Fruit fly (Drosophila melanogaster) whole organism, embryonic: ENCODE data around the gene Pss.

Source experiments
- BEAF-32 ChIP-seq: fragments of 200-800 bp; sonication (Bioruptor generic); optimal IDR thresholded peaks from 3 replicates; lab custom pipeline; 2017; ENCODE audit warnings: missing biosample characterization, missing genetic modification characterization, mild to moderate bottlenecking, moderate library complexity, missing genetic modification reagents
- CG10267 ChIP-seq: fragments of 200-800 bp; sonication (Bioruptor generic); optimal IDR thresholded peaks from 2 replicates; lab custom pipeline; 2018; ENCODE audit warnings: missing biosample characterization, mild to moderate bottlenecking, missing genetic modification characterization, moderate library complexity
- CG10543 ChIP-seq: fragments of 200-800 bp; sonication (Bioruptor generic); optimal IDR thresholded peaks from 3 replicates; lab custom pipeline; 2017; ENCODE audit warnings: missing biosample characterization, mild to moderate bottlenecking, missing genetic modification characterization, moderate library complexity
- CG11504 ChIP-seq: fragments of 200-800 bp; sonication (Bioruptor generic); optimal IDR thresholded peaks from 3 replicates; lab custom pipeline; 2019; ENCODE audit warnings: missing biosample characterization, mild to moderate bottlenecking, missing genetic modification characterization, moderate library complexity
- CG12299 ChIP-seq: fragments of 200-800 bp; sonication (Bioruptor generic); optimal IDR thresholded peaks from 2 replicates; lab custom pipeline; 2018; ENCODE audit warnings: missing biosample characterization, mild to moderate bottlenecking, missing genetic modification characterization
- CG14014 ChIP-seq: fragments of 200-800 bp; sonication (Bioruptor generic); IDR thresholded peaks from 2 replicates; pipeline ENCODE4 v1.3.6; 2022; ENCODE audit warnings: missing biosample characterization, missing genetic modification characterization
- CG14710 ChIP-seq: fragments of 200-800 bp; sonication (Bioruptor generic); optimal IDR thresholded peaks from 3 replicates; lab custom pipeline; 2019; ENCODE audit warnings: missing biosample characterization, mild to moderate bottlenecking, missing genetic modification characterization, moderate library complexity
- CG15514 ChIP-seq: fragments of 200-800 bp; sonication (Bioruptor generic); optimal IDR thresholded peaks from 3 replicates; lab custom pipeline; 2017; ENCODE audit warnings: missing biosample characterization, missing genetic modification characterization, mild to moderate bottlenecking, moderate library complexity, missing genetic modification reagents
- CG17328 ChIP-seq: fragments of 200-800 bp; sonication (Bioruptor generic); IDR thresholded peaks from 2 replicates; pipeline ENCODE4 v1.3.6; 2022; ENCODE audit warnings: missing biosample characterization, missing genetic modification characterization
- CG17361 ChIP-seq: fragments of 200-800 bp; sonication (Bioruptor generic); IDR thresholded peaks from 3 replicates; pipeline ENCODE4 v1.3.6; 2022; ENCODE audit warnings: missing biosample characterization, missing genetic modification characterization
- CG17802 ChIP-seq: fragments of 200-800 bp; sonication (Bioruptor generic); optimal IDR thresholded peaks from 2 replicates; lab custom pipeline; 2018; ENCODE audit warnings: missing biosample characterization, mild to moderate bottlenecking, missing genetic modification characterization, moderate library complexity
- CG18262 ChIP-seq: fragments of 200-800 bp; optimal IDR thresholded peaks from 3 replicates; lab custom pipeline; 2019; ENCODE audit warnings: missing biosample characterization, mild to moderate bottlenecking, missing genetic modification characterization, moderate library complexity
- CG2712 ChIP-seq: fragments of 200-800 bp; optimal IDR thresholded peaks from 3 replicates; lab custom pipeline; 2019; ENCODE audit warnings: missing biosample characterization, mild to moderate bottlenecking, missing genetic modification characterization, moderate library complexity
- CG3847 ChIP-seq: fragments of 200-800 bp; sonication (Bioruptor generic); IDR thresholded peaks from 2 replicates; pipeline ENCODE4 v1.3.6; 2022; ENCODE audit warnings: missing biosample characterization, missing genetic modification characterization
- CG3995 ChIP-seq: fragments of 200-800 bp; sonication (Bioruptor generic); optimal IDR thresholded peaks from 3 replicates; lab custom pipeline; 2016; ENCODE audit warnings: missing biosample characterization, missing genetic modification characterization
- CG4617 ChIP-seq: fragments of 200-800 bp; sonication (Bioruptor generic); optimal IDR thresholded peaks from 3 replicates; lab custom pipeline; 2016; ENCODE audit warnings: missing biosample characterization, missing genetic modification characterization, borderline replicate concordance
- CG8290 ChIP-seq, 3 experiments: fragments of 200-800 bp; sonication (Bioruptor generic); optimal IDR thresholded peaks; 2 replicates each; lab custom pipeline; 2016 to 2019; ENCODE audit warnings: missing biosample characterization in 3 of 3, missing genetic modification characterization in 3 of 3, mild to moderate bottlenecking in 2 of 3, moderate library complexity in 1 of 3
- CG9817 ChIP-seq: fragments of 200-800 bp; sonication (Bioruptor generic); optimal IDR thresholded peaks from 2 replicates; lab custom pipeline; 2018; ENCODE audit warnings: missing biosample characterization, mild to moderate bottlenecking, missing genetic modification characterization, moderate library complexity
- E2f2 ChIP-seq: fragments of 200-800 bp; sonication (Bioruptor generic); IDR thresholded peaks from 2 replicates; pipeline ENCODE4 v1.3.6; 2022; ENCODE audit warnings: missing biosample characterization, missing genetic modification characterization
- Ets97D ChIP-seq: fragments of 200-800 bp; sonication (Bioruptor generic); optimal IDR thresholded peaks from 3 replicates; lab custom pipeline; 2016; ENCODE audit warnings: missing biosample characterization, missing genetic modification characterization
- Fer1 ChIP-seq: fragments of 200-800 bp; sonication (Bioruptor generic); optimal IDR thresholded peaks from 2 replicates; lab custom pipeline; 2017; ENCODE audit warnings: missing biosample characterization, mild to moderate bottlenecking, missing genetic modification characterization
- HmgD ChIP-seq: fragments of 200-800 bp; sonication (Bioruptor generic); optimal IDR thresholded peaks from 3 replicates; lab custom pipeline; 2016; ENCODE audit warnings: missing biosample characterization, missing genetic modification characterization
- HmgZ ChIP-seq: fragments of 200-800 bp; sonication (Bioruptor generic); optimal IDR thresholded peaks from 2 replicates; lab custom pipeline; 2018; ENCODE audit warnings: missing biosample characterization, mild to moderate bottlenecking, missing genetic modification characterization
- Hr51 ChIP-seq, 2 experiments: fragments of 200-800 bp; sonication (Bioruptor generic); optimal IDR thresholded peaks; 2 replicates in 1 of 2; 3 replicates in 1 of 2; lab custom pipeline; 2016 to 2018; ENCODE audit warnings: missing biosample characterization in 2 of 2, missing genetic modification characterization in 2 of 2, mild to moderate bottlenecking in 1 of 2, moderate library complexity in 1 of 2
- MESR4 ChIP-seq: fragments of 200-800 bp; sonication (Bioruptor generic); optimal IDR thresholded peaks from 2 replicates; lab custom pipeline; 2018; ENCODE audit warnings: missing biosample characterization, mild to moderate bottlenecking, missing genetic modification characterization, moderate library complexity
- Med ChIP-seq: fragments of 200-800 bp; sonication (Bioruptor generic); peaks from one replicate; lab custom pipeline; 2016; ENCODE audit warnings: missing biosample characterization, missing genetic modification characterization, mild to moderate bottlenecking, inconsistent platforms, moderate library complexity
- Myb ChIP-seq: fragments of 200-800 bp; sonication (Bioruptor generic); optimal IDR thresholded peaks from 2 replicates; lab custom pipeline; 2016; ENCODE audit warnings: missing biosample characterization, missing genetic modification characterization
- Nf-YC ChIP-seq: fragments of 200-800 bp; optimal IDR thresholded peaks from 3 replicates; lab custom pipeline; 2019; ENCODE audit warnings: missing biosample characterization, mild to moderate bottlenecking, missing genetic modification characterization, moderate library complexity
- NfI ChIP-seq: fragments of 200-800 bp; sonication (Bioruptor generic); optimal IDR thresholded peaks from 3 replicates; lab custom pipeline; 2018; ENCODE audit warnings: missing biosample characterization, mild to moderate bottlenecking, missing genetic modification characterization, moderate library complexity
- Pdp1 ChIP-seq, 2 experiments: fragments of 200-800 bp; sonication (Bioruptor generic); optimal IDR thresholded peaks; 3 replicates each; lab custom pipeline; 2016; ENCODE audit warnings: missing biosample characterization in 2 of 2, missing genetic modification characterization in 2 of 2, mild to moderate bottlenecking in 1 of 2, moderate library complexity in 1 of 2
- Usf ChIP-seq: fragments of 200-800 bp; sonication (Bioruptor generic); optimal IDR thresholded peaks from 2 replicates; lab custom pipeline; 2017; ENCODE audit warnings: missing genotype, missing biosample characterization, missing genetic modification characterization
- YL-1 ChIP-seq: fragments of 200-800 bp; sonication (Bioruptor generic); optimal IDR thresholded peaks from 3 replicates; lab custom pipeline; 2017; ENCODE audit warnings: missing biosample characterization, mild to moderate bottlenecking, missing genetic modification characterization
- crp ChIP-seq, 2 experiments: fragments of 200-800 bp; sonication (Bioruptor generic); optimal IDR thresholded peaks; 2 replicates in 1 of 2; 3 replicates in 1 of 2; lab custom pipeline; 2017; ENCODE audit warnings: missing biosample characterization in 2 of 2, missing genetic modification characterization in 2 of 2, mild to moderate bottlenecking in 1 of 2, moderate library complexity in 1 of 2
- gem ChIP-seq: fragments of 200-800 bp; sonication (Bioruptor generic); optimal IDR thresholded peaks from 2 replicates; lab custom pipeline; 2019; ENCODE audit warnings: missing biosample characterization, mild to moderate bottlenecking, missing genetic modification characterization, moderate library complexity
- ind ChIP-seq: fragments of 200-800 bp; sonication (Bioruptor generic); optimal IDR thresholded peaks from 3 replicates; lab custom pipeline; 2016; ENCODE audit warnings: missing biosample characterization, missing genetic modification characterization
- knrl ChIP-seq: fragments of 200-800 bp; sonication (Bioruptor generic); IDR thresholded peaks from 3 replicates; pipeline ENCODE4 v1.3.6; 2022; ENCODE audit warnings: missing biosample characterization, missing genetic modification characterization; ENCODE audit not compliant: partially characterized antibody
- lilli ChIP-seq: fragments of 200-800 bp; sonication (Bioruptor generic); optimal IDR thresholded peaks from 3 replicates; lab custom pipeline; 2016; ENCODE audit warnings: missing biosample characterization, missing genetic modification characterization
- lov ChIP-seq, 2 experiments: fragments of 200-800 bp in 1 of 2; fragments of >200 bp in 1 of 2; sonication (Bioruptor generic) in 1 of 2; IDR thresholded peaks in 1 of 2; optimal IDR thresholded peaks in 1 of 2; 2 replicates in 1 of 2; 3 replicates in 1 of 2; pipeline versions ENCODE4 v1.3.6 to Lab custom; 2017 to 2022; ENCODE audit warnings: missing biosample characterization in 1 of 2, missing genetic modification characterization in 1 of 2
- nerfin-1 ChIP-seq: fragments of 200-800 bp; sonication (Bioruptor generic); optimal IDR thresholded peaks from 3 replicates; lab custom pipeline; 2019; ENCODE audit warnings: missing biosample characterization, mild to moderate bottlenecking, missing genetic modification characterization, moderate library complexity
- nmo ChIP-seq: fragments of 200-800 bp; sonication (Bioruptor generic); optimal IDR thresholded peaks from 2 replicates; lab custom pipeline; 2018; ENCODE audit warnings: missing biosample characterization, mild to moderate bottlenecking, missing genetic modification characterization, moderate library complexity
- phol ChIP-seq: fragments of 200-800 bp; sonication (Bioruptor generic); optimal IDR thresholded peaks from 3 replicates; lab custom pipeline; 2018; ENCODE audit warnings: missing biosample characterization, mild to moderate bottlenecking, missing genetic modification characterization, moderate library complexity
- prd ChIP-seq, 3 experiments: fragments of >200 bp in 2 of 3; fragments of 200-800 bp in 1 of 3; sonication (Bioruptor generic) in 1 of 3; optimal IDR thresholded peaks in 2 of 3; IDR thresholded peaks in 1 of 3; 2 replicates in 2 of 3; 3 replicates in 1 of 3; pipeline versions ENCODE4 v1.3.6 to Lab custom; 2017 to 2022; ENCODE audit warnings: missing biosample characterization in 1 of 3, missing genetic modification characterization in 1 of 3
- sd ChIP-seq: fragments of 200-800 bp; sonication (Bioruptor generic); optimal IDR thresholded peaks from 3 replicates; lab custom pipeline; 2018; ENCODE audit warnings: missing biosample characterization, mild to moderate bottlenecking, missing genetic modification characterization, moderate library complexity
- slbo ChIP-seq: fragments of 200-800 bp; sonication (Bioruptor generic); IDR thresholded peaks from 2 replicates; pipeline ENCODE4 v1.3.6; 2022; ENCODE audit warnings: missing biosample characterization, missing genetic modification characterization
- sug ChIP-seq: fragments of 200-800 bp; optimal IDR thresholded peaks from 2 replicates; lab custom pipeline; 2019; ENCODE audit warnings: missing biosample characterization, mild to moderate bottlenecking, missing genetic modification characterization, moderate library complexity
- unpg ChIP-seq: fragments of 200-800 bp; sonication (Bioruptor generic); optimal IDR thresholded peaks from 3 replicates; lab custom pipeline; 2018; ENCODE audit warnings: missing biosample characterization, mild to moderate bottlenecking, missing genetic modification characterization, moderate library complexity

The Pss gene

dm6 chr3L:20520687-20521169, 5.2 kb downstream of the Pss start, which contains the start of the genes mTerf3 and CG5104 (continued):
- TF ChIP-seq CG17328 (no peak), NfI (peak; percentile 25), lilli (GFP tag; lab: Kevin White, UChicago) (peak; percentile 50), unpg (peak; percentile 4), CG10543 (GFP tag; lab: Kevin White, UChicago) (peak; percentile 35), CG8290 (GFP tag; optimal IDR thresholded peaks at IDR 0.05; lab: Kevin White, UChicago) (peak; percentile 40), CG8290 (tag; optimal IDR thresholded peaks at IDR 0.05; lab: Kevin White, UChicago) (no peak), slbo (0 out of 2 replicates have a peak, but pooled peaks have one; percentile 32), HmgD (GFP tag; lab: Kevin White, UChicago) (no peak), nmo (GFP tag; lab: Kevin White, UChicago) (peak; percentile 59), Hr51 (GFP tag; optimal IDR thresholded peaks at IDR 0.05; lab: Kevin White, UChicago) (peak in 1 of 2 experiments; percentile 16), CG10267 (tag; lab: Kevin White, UChicago) (peak; percentile 42), prd (optimal IDR thresholded peaks at IDR 0.05; lab: Kevin White, UChicago) (no peak), prd (GFP tag; IDR thresholded peaks at IDR 0.05; lab: Robert Waterston, UW) (peak; percentile 33; the same call in 1 of the 3 replicates), CG14710 (peak; percentile 65), Fer1 (peak; percentile 17), CG11504 (tag; lab: Kevin White, UChicago) (peak; percentile 61), E2f2 (GFP tag; lab: Robert Waterston, UW) (peak; percentile 24), sug (peak; percentile 34), Usf (GFP tag; lab: Kevin White, UChicago) (no peak), Ets97D (GFP tag; lab: Kevin White, UChicago) (peak; percentile 22), CG3995 (GFP tag; lab: Kevin White, UChicago) (peak; percentile 30), Pdp1 (GFP tag; optimal IDR thresholded peaks at IDR 0.05; lab: Kevin White, UChicago) (peak in 1 of 2 experiments; percentile 82), knrl (peak; percentile 35; the same call in 1 of the 3 replicates), BEAF-32 (GFP tag; lab: Kevin White, UChicago) (peak; percentile 36), MESR4 (peak; percentile 43), CG4617 (GFP tag; lab: Kevin White, UChicago) (peak; percentile 47), CG18262 (tag; lab: Kevin White, UChicago) (peak; percentile 19), nerfin-1 (peak; percentile 86), gem (tag; lab: Kevin White, UChicago) (peak; percentile 56), CG17802 (tag; lab: Kevin White, UChicago) (no peak), CG3847 (peak; percentile 39; the same call in 1 of the 2 replicates), lov (optimal IDR thresholded peaks at IDR 0.05; lab: Kevin White, UChicago) (no peak), lov (GFP tag; IDR thresholded peaks at IDR 0.05; lab: Robert Waterston, UW) (no peak), CG9817 (tag; lab: Kevin White, UChicago) (peak; percentile 3), CG12299 (peak; percentile 24), CG2712 (tag; lab: Kevin White, UChicago) (peak; percentile 42), CG14014 (GFP tag; lab: Robert Waterston, UW) (no peak), Myb (GFP tag; lab: Kevin White, UChicago) (peak; percentile 56), YL-1 (GFP tag; lab: Kevin White, UChicago) (peak; percentile 57), CG15514 (peak; percentile 50), ind (GFP tag; lab: Kevin White, UChicago) (peak; percentile 26), crp (GFP tag; optimal IDR thresholded peaks at IDR 0.05; lab: Kevin White, UChicago) (peak in 1 of 2 experiments; percentile 44), HmgZ (tag; lab: Kevin White, UChicago) (peak; percentile 47), CG17361 (GFP tag; lab: Robert Waterston, UW) (peak; percentile 40; the same call in 1 of the 3 replicates), sd (peak; percentile 86), phol (tag; lab: Kevin White, UChicago) (peak; percentile 63), Nf-YC (tag; lab: Kevin White, UChicago) (peak; percentile 46), Med (GFP tag; lab: Kevin White, UChicago) (peak; percentile 74)
